Worm (Caenorhabditis elegans): ENCODE measurements around the gene F35H10.5.

- TF ChIP-seq nhr-237 (tag; optimal IDR thresholded peaks at IDR 0.05): no peak
- no peak for TF ChIP-seq nhr-12 (tag; optimal IDR thresholded peaks at IDR 0.05)
- TF ChIP-seq unc-98 (GFP tag; IDR thresholded peaks at IDR 0.05): no peak
- no peak for TF ChIP-seq pqm-1 (tag; optimal IDR thresholded peaks at IDR 0.05)
- no peak for TF ChIP-seq nhr-28 (tag; optimal IDR thresholded peaks at IDR 0.05)
- no peak for TF ChIP-seq nhr-76 (tag; optimal IDR thresholded peaks at IDR 0.05)
- no peak for TF ChIP-seq ceh-82 (tag; optimal IDR thresholded peaks at IDR 0.05)
- TF ChIP-seq elt-3 (tag; optimal IDR thresholded peaks at IDR 0.05): no peak
- TF ChIP-seq mep-1 (tag; optimal IDR thresholded peaks at IDR 0.05): no peak
- TF ChIP-seq aly-2 (tag; optimal IDR thresholded peaks at IDR 0.05): no peak
- TF ChIP-seq ztf-11 (tag; optimal IDR thresholded peaks at IDR 0.05): no peak
- no peak for TF ChIP-seq ama-1 (optimal IDR thresholded peaks at IDR 0.05)
- TF ChIP-seq C04F5.9 (tag; optimal IDR thresholded peaks at IDR 0.05): no peak
- no peak for TF ChIP-seq zag-1 (tag; optimal IDR thresholded peaks at IDR 0.05)
Observed at ce11 chrIV:8260848-8261638, 39.5 kb upstream of the F35H10.5 start, which contains the start of gene vit-6.

All from whole organism, L1 larva.